Worm (Caenorhabditis elegans) whole organism, L1 larva: ENCODE data around the gene chil-1.

Source experiments
- C16A3.4 ChIP-seq: fragments of 150-350 bp; optimal IDR thresholded peaks from 2 replicates; lab custom pipeline; 2014; ENCODE audit warnings: missing biosample characterization, missing genetic modification characterization
- F16B12.6 ChIP-seq: fragments of 150-350 bp; optimal IDR thresholded peaks from 2 replicates; lab custom pipeline; 2014; ENCODE audit warnings: missing biosample characterization, missing genetic modification characterization
- Y116A8C.19 ChIP-seq: sonication (generic microtip); optimal IDR thresholded peaks from 2 replicates; lab custom pipeline; 2016; ENCODE audit warnings: missing compliant biosample characterization, missing genetic modification characterization, borderline replicate concordance
- aha-1 ChIP-seq: fragments of 150-350 bp; optimal IDR thresholded peaks from 2 replicates; lab custom pipeline; 2014; ENCODE audit warnings: missing biosample characterization, missing genetic modification characterization
- alr-1 ChIP-seq: fragments of 200-800 bp; sonication (Bioruptor generic); optimal IDR thresholded peaks from 2 replicates; lab custom pipeline; 2018; ENCODE audit warnings: borderline replicate concordance, mild to moderate bottlenecking, missing genetic modification characterization, missing compliant biosample characterization
- aly-2 ChIP-seq: fragments of 150-350 bp; optimal IDR thresholded peaks from 2 replicates; lab custom pipeline; 2014; ENCODE audit warnings: missing biosample characterization, missing genetic modification characterization
- blmp-1 ChIP-seq: fragments of 150-350 bp; optimal IDR thresholded peaks from 2 replicates; lab custom pipeline; 2014; ENCODE audit warnings: missing biosample characterization, missing genetic modification characterization
- ceh-82 ChIP-seq, 3 experiments: fragments of 150-350 bp in 1 of 3; sonication (generic microtip) in 2 of 3; optimal IDR thresholded peaks; 2 replicates each; lab custom pipeline; 2014 to 2017; ENCODE audit warnings: missing biosample characterization in 3 of 3, missing genetic modification characterization in 3 of 3
- ceh-88 ChIP-seq: fragments of 200-800 bp; sonication (Bioruptor generic); IDR thresholded peaks from 2 replicates; pipeline ENCODE4 v1.3.6; 2022; ENCODE audit warnings: missing genetic modification characterization, missing compliant biosample characterization
- ces-1 ChIP-seq: fragments of 150-350 bp; optimal IDR thresholded peaks from 2 replicates; lab custom pipeline; 2014; ENCODE audit warnings: missing biosample characterization, missing genetic modification reagents, missing genetic modification characterization
- dpl-1 ChIP-seq, 3 experiments: fragments of 150-350 bp in 2 of 3; sonication (generic microtip) in 1 of 3; optimal IDR thresholded peaks; 2 replicates each; lab custom pipeline; 2014 to 2017; ENCODE audit warnings: missing biosample characterization in 3 of 3, missing genetic modification characterization in 3 of 3, missing genetic modification reagents in 3 of 3
- efl-1 ChIP-seq, 4 experiments: fragments of 150-350 bp; optimal IDR thresholded peaks in 3 of 4; peaks in 1 of 4; 1 replicate in 1 of 4; 2 replicates in 3 of 4; lab custom pipeline; 2014; ENCODE audit warnings: missing biosample characterization in 2 of 4, missing genetic modification characterization in 2 of 4, missing genetic modification reagents in 2 of 4
- egl-13 ChIP-seq: sonication (generic microtip); optimal IDR thresholded peaks from 2 replicates; lab custom pipeline; 2016; ENCODE audit warnings: missing genotype, missing genetic modification reagents, missing genetic modification characterization, missing compliant biosample characterization
- egl-27 ChIP-seq, 2 experiments: fragments of 150-350 bp in 1 of 2; sonication (generic microtip); optimal IDR thresholded peaks; 3 replicates each; lab custom pipeline; 2017 to 2018; ENCODE audit warnings: missing biosample characterization in 2 of 2, missing genetic modification characterization in 2 of 2, missing genetic modification reagents in 2 of 2
- elt-2 ChIP-seq: sonication (generic microtip); optimal IDR thresholded peaks from 2 replicates; lab custom pipeline; 2016; ENCODE audit warnings: missing genetic modification characterization, mild to moderate bottlenecking, inconsistent platforms, missing compliant biosample characterization, missing genetic modification reagents
- elt-3 ChIP-seq, 6 experiments: fragments of 150-350 bp in 1 of 6; sonication (generic microtip); optimal IDR thresholded peaks; 2 replicates each; lab custom pipeline; 2017 to 2018; ENCODE audit warnings: missing biosample characterization in 6 of 6, missing genetic modification characterization in 6 of 6, inconsistent platforms in 1 of 6
- ets-5 ChIP-seq: fragments of 200-800 bp; sonication (Bioruptor generic); IDR thresholded peaks from 2 replicates; pipeline ENCODE4 v1.3.6; 2022; ENCODE audit warnings: missing genetic modification characterization, missing compliant biosample characterization
- fkh-10 ChIP-seq: sonication (generic microtip); optimal IDR thresholded peaks from 2 replicates; lab custom pipeline; 2017; ENCODE audit warnings: missing biosample characterization, missing genetic modification reagents, missing genetic modification characterization
- fos-1 ChIP-seq: fragments of 150-350 bp; optimal IDR thresholded peaks from 2 replicates; lab custom pipeline; 2014; ENCODE audit warnings: missing biosample characterization, missing genetic modification characterization
- grh-1 ChIP-seq: fragments of 200-800 bp; sonication (Bioruptor generic); IDR thresholded peaks from 2 replicates; pipeline ENCODE4 v1.3.6; 2022; ENCODE audit warnings: missing genetic modification reagents, missing genetic modification characterization, missing compliant biosample characterization
- hlh-17 ChIP-seq: fragments of 200-800 bp; sonication (Bioruptor generic); optimal IDR thresholded peaks from 2 replicates; lab custom pipeline; 2018; ENCODE audit warnings: missing genetic modification characterization, mild to moderate bottlenecking, missing compliant biosample characterization, moderate library complexity, borderline replicate concordance
- hlh-4 ChIP-seq: sonication (generic microtip); optimal IDR thresholded peaks from 2 replicates; lab custom pipeline; 2016; ENCODE audit warnings: mild to moderate bottlenecking, missing genetic modification characterization, missing compliant biosample characterization
- hpl-2 ChIP-seq: fragments of 150-350 bp; optimal IDR thresholded peaks from 2 replicates; lab custom pipeline; 2014; ENCODE audit warnings: missing biosample characterization, missing genetic modification reagents, missing genetic modification characterization
- irx-1 ChIP-seq: sonication (generic microtip); optimal IDR thresholded peaks from 2 replicates; lab custom pipeline; 2016; ENCODE audit warnings: missing genetic modification characterization, missing compliant biosample characterization
- lin-14 ChIP-seq: fragments of 200-800 bp; sonication (Bioruptor generic); optimal IDR thresholded peaks from 2 replicates; lab custom pipeline; 2018; ENCODE audit warnings: mild to moderate bottlenecking, missing genetic modification characterization, moderate library complexity, missing compliant biosample characterization
- lin-15B ChIP-seq: fragments of 150-350 bp; sonication (generic microtip); optimal IDR thresholded peaks from 3 replicates; lab custom pipeline; 2014; ENCODE audit warnings: missing biosample characterization, missing genetic modification characterization
- lin-35 ChIP-seq, 2 experiments: fragments of 150-350 bp; optimal IDR thresholded peaks; 2 replicates each; lab custom pipeline; 2014; ENCODE audit warnings: missing biosample characterization in 2 of 2, missing genetic modification characterization in 2 of 2, missing genetic modification reagents in 2 of 2
- lin-39 ChIP-seq: fragments of 150-350 bp; optimal IDR thresholded peaks from 2 replicates; lab custom pipeline; 2014; ENCODE audit warnings: missing biosample characterization, missing genetic modification reagents, missing genetic modification characterization
- mef-2 ChIP-seq: fragments of 150-350 bp; optimal IDR thresholded peaks from 2 replicates; lab custom pipeline; 2014; ENCODE audit warnings: missing biosample characterization, missing genetic modification characterization
- mep-1 ChIP-seq: fragments of 150-350 bp; optimal IDR thresholded peaks from 2 replicates; lab custom pipeline; 2014; ENCODE audit warnings: missing biosample characterization, missing genetic modification characterization
- nhr-12 ChIP-seq: sonication (generic microtip); optimal IDR thresholded peaks from 2 replicates; lab custom pipeline; 2017; ENCODE audit warnings: missing biosample characterization, missing genetic modification characterization
- nhr-19 ChIP-seq: fragments of 200-800 bp; sonication (Bioruptor generic); conservative IDR thresholded peaks from 2 replicates; pipeline ENCODE4 v1.3.6; 2022; ENCODE audit warnings: missing genetic modification characterization, missing compliant biosample characterization
- nhr-20 ChIP-seq: sonication (generic microtip); optimal IDR thresholded peaks from 2 replicates; lab custom pipeline; 2016; ENCODE audit warnings: mild to moderate bottlenecking, missing genetic modification characterization, missing compliant biosample characterization
- nhr-28 ChIP-seq: fragments of 150-350 bp; optimal IDR thresholded peaks from 2 replicates; lab custom pipeline; 2014; ENCODE audit warnings: missing biosample characterization, missing genetic modification characterization
- nhr-71 ChIP-seq: sonication (generic microtip); optimal IDR thresholded peaks from 2 replicates; lab custom pipeline; 2016; ENCODE audit warnings: mild to moderate bottlenecking, missing genetic modification characterization, moderate library complexity, missing compliant biosample characterization
- nhr-76 ChIP-seq: sonication (generic microtip); optimal IDR thresholded peaks from 2 replicates; lab custom pipeline; 2017; ENCODE audit warnings: missing biosample characterization, missing genetic modification characterization
- nhr-84 ChIP-seq: sonication (generic microtip); optimal IDR thresholded peaks from 2 replicates; lab custom pipeline; 2017; ENCODE audit warnings: missing biosample characterization, missing genetic modification characterization
- nhr-85 ChIP-seq: sonication (generic microtip); peaks from one replicate; lab custom pipeline; 2016; ENCODE audit warnings: missing genetic modification characterization, inconsistent platforms, missing compliant biosample characterization
- nhr-90 ChIP-seq: sonication (generic microtip); optimal IDR thresholded peaks from 2 replicates; lab custom pipeline; 2016; ENCODE audit warnings: mild to moderate bottlenecking, missing genetic modification characterization, missing compliant biosample characterization; ENCODE audit not compliant: poor library complexity
- pag-3 ChIP-seq: sonication (generic microtip); optimal IDR thresholded peaks from 2 replicates; lab custom pipeline; 2017; ENCODE audit warnings: missing genetic modification characterization, mild to moderate bottlenecking, missing compliant biosample characterization, antibody characterized with exemption, borderline replicate concordance; ENCODE audit not compliant: insufficient read depth
- rnt-1 ChIP-seq: sonication (generic microtip); optimal IDR thresholded peaks from 2 replicates; lab custom pipeline; 2016; ENCODE audit warnings: mild to moderate bottlenecking, missing genetic modification characterization, moderate library complexity, missing compliant biosample characterization
- skn-1 ChIP-seq: fragments of 150-350 bp; optimal IDR thresholded peaks from 2 replicates; lab custom pipeline; 2014; ENCODE audit warnings: missing biosample characterization, missing genetic modification characterization
- snu-23 ChIP-seq: sonication (generic microtip); optimal IDR thresholded peaks from 2 replicates; lab custom pipeline; 2016; ENCODE audit warnings: missing genetic modification characterization, missing compliant biosample characterization
- sptf-1 ChIP-seq: fragments of 150-350 bp; optimal IDR thresholded peaks from 2 replicates; lab custom pipeline; 2014; ENCODE audit warnings: missing biosample characterization, missing genetic modification characterization
- swsn-7 ChIP-seq: sonication (generic microtip); optimal IDR thresholded peaks from 2 replicates; lab custom pipeline; 2016; ENCODE audit warnings: missing genetic modification characterization, missing compliant biosample characterization
- tbx-2 ChIP-seq: sonication (generic microtip); optimal IDR thresholded peaks from 2 replicates; lab custom pipeline; 2016; ENCODE audit warnings: missing genetic modification characterization, missing compliant biosample characterization
- unc-98 ChIP-seq: fragments of 200-800 bp; sonication (Bioruptor generic); IDR thresholded peaks from 2 replicates; pipeline ENCODE4 v1.3.6; 2022; ENCODE audit warnings: missing genetic modification characterization, missing compliant biosample characterization
- xbp-1 ChIP-seq: sonication (generic microtip); optimal IDR thresholded peaks from 2 replicates; lab custom pipeline; 2016; ENCODE audit warnings: missing genetic modification characterization, missing compliant biosample characterization
- zip-4 ChIP-seq: fragments of 200-800 bp; sonication (Bioruptor generic); optimal IDR thresholded peaks from 2 replicates; lab custom pipeline; 2018; ENCODE audit warnings: mild to moderate bottlenecking, missing genetic modification characterization, moderate library complexity, missing compliant biosample characterization
- ztf-4 ChIP-seq: fragments of 150-350 bp; optimal IDR thresholded peaks from 2 replicates; lab custom pipeline; 2014; ENCODE audit warnings: missing biosample characterization, missing genetic modification characterization

chil-1 gene

DNA sequence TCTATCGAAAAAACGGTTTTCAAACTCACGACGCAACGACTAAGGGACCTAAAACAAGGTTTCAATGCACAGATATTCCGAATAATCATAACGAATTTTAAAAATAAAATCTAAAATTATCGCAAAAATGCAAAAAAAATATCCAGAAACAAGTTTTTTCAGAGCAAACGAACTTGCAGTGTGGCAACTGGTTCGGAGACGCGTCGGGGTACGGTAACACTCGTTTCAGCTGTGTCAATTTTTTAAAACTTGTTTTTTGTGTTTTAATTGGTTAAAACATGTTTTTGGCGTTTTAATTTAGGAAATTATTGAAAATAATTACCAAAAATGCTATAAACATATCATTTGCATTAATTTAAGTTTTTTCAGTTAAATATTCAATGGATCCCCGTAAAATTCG is 26.1 kb upstream of the chil-1 start, which contains the start of gene C08H9.16 (continued):
- TF ChIP-seq nhr-28 (tag; lab: Kevin White, UChicago) (no peak), egl-27 (tag; optimal IDR thresholded peaks at IDR 0.05; lab: Kevin White, UChicago) (no peak), nhr-90 (no peak), xbp-1 (tag; lab: Kevin White, UChicago) (peak; percentile 18), hlh-4 (tag; lab: Kevin White, UChicago) (no peak), nhr-85 (tag; lab: Kevin White, UChicago) (peak; percentile 76), nhr-20 (peak; percentile 7), lin-35 (GFP tag; optimal IDR thresholded peaks at IDR 0.05; lab: Kevin White, UChicago) (peak; percentile 30 to 71), fkh-10 (no peak), ets-5 (GFP tag; lab: Robert Waterston, UW) (no peak), rnt-1 (tag; lab: Kevin White, UChicago) (peak; percentile 17), F16B12.6 (no peak), mef-2 (tag; lab: Kevin White, UChicago) (no peak), fos-1 (no peak), nhr-71 (tag; lab: Kevin White, UChicago) (peak; percentile 59), irx-1 (tag; lab: Kevin White, UChicago) (peak; percentile 1), C16A3.4 (tag; lab: Kevin White, UChicago) (peak; percentile 65), tbx-2 (tag; lab: Kevin White, UChicago) (peak; percentile 31), aly-2 (no peak), lin-15B (peak; percentile 46), egl-13 (tag; lab: Kevin White, UChicago) (no peak), Y116A8C.19 (tag; lab: Kevin White, UChicago) (no peak), dpl-1 (GFP tag; optimal IDR thresholded peaks at IDR 0.05; lab: Kevin White, UChicago) (peak; percentile 50 to 71 (median 59)), nhr-76 (tag; lab: Kevin White, UChicago) (no peak), lin-14 (GFP tag; lab: Kevin White, UChicago) (peak; percentile 38), blmp-1 (tag; lab: Kevin White, UChicago) (peak; percentile 45), elt-3 (tag; optimal IDR thresholded peaks at IDR 0.05; lab: Kevin White, UChicago) (peak in 1 of 6 experiments; percentile 68), grh-1 (GFP tag; lab: Robert Waterston, UW) (peak; percentile 86), hpl-2 (GFP tag; lab: Kevin White, UChicago) (no peak), ztf-4 (tag; lab: Kevin White, UChicago) (peak; percentile 28), unc-98 (GFP tag; lab: Robert Waterston, UW) (no peak), pag-3 (tag; lab: Kevin White, UChicago) (no peak), elt-2 (no peak), ceh-88 (GFP tag; lab: Robert Waterston, UW) (no peak), skn-1 (peak; percentile 58), aha-1 (tag; lab: Kevin White, UChicago) (no peak), ceh-82 (tag; optimal IDR thresholded peaks at IDR 0.05; lab: Kevin White, UChicago) (peak in 2 of 3 experiments; percentile 11 to 24), mep-1 (peak; percentile 46), nhr-12 (no peak)
- TF ChIP-seq, all 84 proteins: peak for 24

ce11 chrII:9891823-9892222 is 25.5 kb upstream of the chil-1 start:
- TF ChIP-seq nhr-19 (GFP tag; lab: Robert Waterston, UW) (no peak), alr-1 (tag; lab: Kevin White, UChicago) (no peak), nhr-76 (tag; lab: Kevin White, UChicago) (no peak), zip-4 (GFP tag; lab: Kevin White, UChicago) (no peak), efl-1 (optimal IDR thresholded peaks at IDR 0.05; lab: Kevin White, UChicago) (no peak), efl-1 (GFP tag; optimal IDR thresholded peaks at IDR 0.05 in 1 of 2; lab: Kevin White, UChicago) (peak in 1 of 2 experiments; percentile 90), irx-1 (tag; lab: Kevin White, UChicago) (no peak), skn-1 (no peak), lin-39 (tag; lab: Kevin White, UChicago) (no peak), snu-23 (no peak), fos-1 (no peak), sptf-1 (tag; lab: Kevin White, UChicago) (no peak), swsn-7 (no peak), nhr-85 (tag; lab: Kevin White, UChicago) (peak; percentile 1), ces-1 (no peak), nhr-84 (no peak), hlh-17 (GFP tag; lab: Kevin White, UChicago) (no peak)
- TF ChIP-seq, all 84 proteins: peak for 2
